Worm (Caenorhabditis elegans) whole organism, midembryonic: ENCODE measurements around the gene F40G9.8.

ENCODE experiments used
- T22C8.4 ChIP-seq: fragments of 200-800 bp; sonication (Bioruptor generic); IDR thresholded peaks from 2 replicates; pipeline ENCODE4 v1.3.6; 2022; ENCODE audit warnings: missing genetic modification characterization, missing compliant biosample characterization
- cog-1 ChIP-seq: sonication (generic microtip); optimal IDR thresholded peaks from 2 replicates; lab custom pipeline; 2016; ENCODE audit warnings: missing genetic modification characterization, missing compliant biosample characterization
- flt-1 ChIP-seq: fragments of 200-800 bp; sonication (Bioruptor generic); IDR thresholded peaks from 2 replicates; pipeline ENCODE4 v1.3.6; 2022; ENCODE audit warnings: missing genetic modification characterization, missing compliant biosample characterization
- klf-2 ChIP-seq: fragments of 200-800 bp; sonication (Bioruptor generic); conservative IDR thresholded peaks from 2 replicates; pipeline ENCODE4 v1.3.6; 2022; ENCODE audit warnings: missing genetic modification reagents, missing genetic modification characterization, missing compliant biosample characterization
- med-1 ChIP-seq: sonication (generic microtip); optimal IDR thresholded peaks from 2 replicates; lab custom pipeline; 2017; ENCODE audit warnings: missing genetic modification characterization, mild to moderate bottlenecking, missing compliant biosample characterization, antibody characterized with exemption, missing genetic modification reagents; ENCODE audit not compliant: insufficient read depth
- ref-1 ChIP-seq: fragments of 200-800 bp; sonication (Bioruptor generic); conservative IDR thresholded peaks from 2 replicates; pipeline ENCODE4 v1.3.6; 2022; ENCODE audit warnings: missing genetic modification reagents, missing genetic modification characterization, missing compliant biosample characterization
- tab-1 ChIP-seq: fragments of 200-800 bp; sonication (Bioruptor generic); IDR thresholded peaks from 2 replicates; pipeline ENCODE4 v1.3.6; 2022; ENCODE audit warnings: missing genetic modification characterization, missing compliant biosample characterization
- ztf-23 ChIP-seq: fragments of 200-800 bp; sonication (Bioruptor generic); IDR thresholded peaks from 2 replicates; pipeline ENCODE4 v1.3.6; 2022; ENCODE audit warnings: missing genetic modification reagents, missing genetic modification characterization, missing compliant biosample characterization
- ztf-29 ChIP-seq: fragments of 200-800 bp; sonication (Bioruptor generic); IDR thresholded peaks from 2 replicates; pipeline ENCODE4 v1.3.6; 2022; ENCODE audit warnings: missing genetic modification reagents, missing genetic modification characterization, missing compliant biosample characterization

DNA sequence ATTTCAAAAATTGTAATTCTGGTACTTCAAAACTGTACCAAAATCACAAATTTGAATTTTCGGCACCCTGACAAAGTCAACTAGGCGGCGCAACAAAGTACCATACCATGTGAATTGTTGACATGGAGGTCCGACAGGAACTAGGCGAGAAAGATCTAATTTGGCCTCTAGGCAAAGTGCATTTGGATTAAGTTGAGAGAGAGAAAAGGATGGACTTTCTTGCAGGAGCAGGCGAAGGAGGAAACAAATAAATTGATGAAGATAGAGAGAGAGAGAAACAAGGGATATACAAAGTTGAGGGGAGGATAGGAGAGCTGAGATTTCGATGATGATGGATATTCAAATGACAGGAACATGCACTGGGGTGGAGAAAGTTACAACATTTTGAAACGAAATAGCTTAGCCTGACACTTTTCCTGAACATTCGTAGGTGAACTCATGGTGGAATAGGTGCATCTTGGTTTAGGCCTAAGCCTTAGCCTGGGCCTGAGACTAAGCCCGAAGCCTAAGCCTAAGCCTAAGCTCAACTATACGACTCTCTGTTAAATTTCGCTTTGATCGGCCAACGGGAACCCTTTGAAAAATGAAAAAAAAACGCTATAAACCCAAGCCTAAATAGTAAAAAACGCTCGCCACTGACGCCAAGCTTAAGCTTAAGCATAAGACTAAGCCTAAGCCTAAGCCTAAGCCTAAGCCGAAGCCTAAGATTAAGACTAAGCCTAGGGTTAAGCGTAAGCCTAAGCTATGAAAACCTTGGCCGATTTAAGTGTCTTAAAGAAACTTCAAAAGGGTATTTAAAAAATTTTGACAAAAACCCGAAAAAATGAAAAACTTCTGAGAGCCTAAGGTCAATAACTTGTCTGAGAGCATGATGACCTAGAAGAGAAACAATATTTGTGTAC lies 44.4 kb upstream of the F40G9.8 start:
- TF ChIP-seq tab-1 (GFP tag; lab: Robert Waterston, UW) (no peak), cog-1 (tag; lab: Kevin White, UChicago) (no peak), flt-1 (GFP tag; lab: Robert Waterston, UW) (no peak), klf-2 (GFP tag; lab: Robert Waterston, UW) (no peak), ref-1 (GFP tag; lab: Robert Waterston, UW) (no peak), ztf-23 (GFP tag; lab: Robert Waterston, UW) (no peak), med-1 (GFP tag; lab: Kevin White, UChicago) (no peak), ztf-29 (no peak), T22C8.4 (GFP tag; lab: Robert Waterston, UW) (no peak)
